Fruit fly (Drosophila melanogaster) whole organism, embryonic: ENCODE data around the gene CG6106.
A peak's percentile ranks its signal among the peaks of the same experiment; 100 is the strongest.

Experiments used
- Adf1 ChIP-seq: fragments of 200-800 bp; sonication (Bioruptor generic); IDR thresholded peaks from 2 replicates; pipeline ENCODE4 v1.3.6; 2022; ENCODE audit warnings: missing biosample characterization, missing genetic modification characterization
- Antp ChIP-seq: fragments of 200-800 bp; sonication (Bioruptor generic); optimal IDR thresholded peaks from 3 replicates; lab custom pipeline; 2016; ENCODE audit warnings: missing biosample characterization, missing genetic modification characterization
- B-H2 ChIP-seq: fragments of 200-800 bp; sonication (Bioruptor generic); optimal IDR thresholded peaks from 2 replicates; lab custom pipeline; 2018; ENCODE audit warnings: missing biosample characterization, mild to moderate bottlenecking, missing genetic modification characterization
- CG10654 ChIP-seq: fragments of 200-800 bp; sonication (Bioruptor generic); optimal IDR thresholded peaks from 2 replicates; lab custom pipeline; 2016; ENCODE audit warnings: missing biosample characterization, missing genetic modification characterization
- CG11695 ChIP-seq: fragments of 200-800 bp; sonication (Bioruptor generic); IDR thresholded peaks from 3 replicates; pipeline ENCODE4 v1.3.6; 2022; ENCODE audit warnings: missing biosample characterization, missing genetic modification characterization
- CG13287 ChIP-seq: fragments of 200-800 bp; sonication (Bioruptor generic); IDR thresholded peaks from 2 replicates; pipeline ENCODE4 v1.3.6; 2022; ENCODE audit warnings: missing biosample characterization, missing genetic modification characterization; ENCODE audit not compliant: partially characterized antibody
- CG14710 ChIP-seq: fragments of 200-800 bp; sonication (Bioruptor generic); optimal IDR thresholded peaks from 3 replicates; lab custom pipeline; 2019; ENCODE audit warnings: missing biosample characterization, mild to moderate bottlenecking, missing genetic modification characterization, moderate library complexity
- CG14965 ChIP-seq: fragments of 200-800 bp; sonication (Bioruptor generic); optimal IDR thresholded peaks from 2 replicates; lab custom pipeline; 2016; ENCODE audit warnings: missing biosample characterization, missing genetic modification characterization, borderline replicate concordance
- CG15269 ChIP-seq: fragments of 200-800 bp; sonication (Bioruptor generic); optimal IDR thresholded peaks from 2 replicates; lab custom pipeline; 2018; ENCODE audit warnings: missing biosample characterization, mild to moderate bottlenecking, missing genetic modification characterization, moderate library complexity
- CG17186 ChIP-seq: fragments of 200-800 bp; sonication (Bioruptor generic); optimal IDR thresholded peaks from 3 replicates; lab custom pipeline; 2017; ENCODE audit warnings: missing biosample characterization, missing genetic modification reagents, missing genetic modification characterization
- CG18262 ChIP-seq: fragments of 200-800 bp; optimal IDR thresholded peaks from 3 replicates; lab custom pipeline; 2019; ENCODE audit warnings: missing biosample characterization, mild to moderate bottlenecking, missing genetic modification characterization, moderate library complexity
- CG1832 ChIP-seq: fragments of 200-800 bp; sonication (Bioruptor generic); optimal IDR thresholded peaks from 2 replicates; lab custom pipeline; 2017; ENCODE audit warnings: missing biosample characterization, mild to moderate bottlenecking, missing genetic modification characterization, inconsistent platforms
- CG3995 ChIP-seq: fragments of 200-800 bp; sonication (Bioruptor generic); optimal IDR thresholded peaks from 3 replicates; lab custom pipeline; 2016; ENCODE audit warnings: missing biosample characterization, missing genetic modification characterization
- CG6683 ChIP-seq: fragments of 200-800 bp; sonication (Bioruptor generic); optimal IDR thresholded peaks from 2 replicates; lab custom pipeline; 2017; ENCODE audit warnings: missing biosample characterization, mild to moderate bottlenecking, missing genetic modification characterization, missing genetic modification reagents
- CG7372 ChIP-seq: fragments of 200-800 bp; sonication (Bioruptor generic); IDR thresholded peaks from 2 replicates; pipeline ENCODE4 v1.3.6; 2022; ENCODE audit warnings: missing biosample characterization, missing genetic modification characterization
- CG7839 ChIP-seq: fragments of 200-800 bp; sonication (Bioruptor generic); optimal IDR thresholded peaks from 3 replicates; lab custom pipeline; 2018; ENCODE audit warnings: missing biosample characterization, mild to moderate bottlenecking, missing genetic modification characterization, moderate library complexity
- D19B ChIP-seq: fragments of 200-800 bp; sonication (Bioruptor generic); optimal IDR thresholded peaks from 2 replicates; lab custom pipeline; 2017; ENCODE audit warnings: missing biosample characterization, mild to moderate bottlenecking, missing genetic modification characterization
- Dek ChIP-seq: fragments of 200-800 bp; sonication (Bioruptor generic); optimal IDR thresholded peaks from 3 replicates; lab custom pipeline; 2019; ENCODE audit warnings: missing biosample characterization, mild to moderate bottlenecking, missing genetic modification characterization, moderate library complexity
- Dfd ChIP-seq, 2 experiments: fragments of >200 bp; optimal IDR thresholded peaks; 2 replicates each; lab custom pipeline; 2017; ENCODE audit warnings: missing biosample characterization in 2 of 2, missing genetic modification characterization in 2 of 2
- Doc2 ChIP-seq: fragments of 200-800 bp; sonication (Bioruptor generic); IDR thresholded peaks from 2 replicates; pipeline ENCODE4 v1.3.6; 2022; ENCODE audit warnings: missing biosample characterization, missing genetic modification characterization
- Eip74EF ChIP-seq, 2 experiments: fragments of 200-800 bp in 1 of 2; fragments of >200 bp in 1 of 2; sonication (Bioruptor generic) in 1 of 2; optimal IDR thresholded peaks; 2 replicates each; lab custom pipeline; 2017 to 2019; ENCODE audit warnings: missing biosample characterization in 2 of 2, missing genetic modification characterization in 2 of 2, mild to moderate bottlenecking in 1 of 2, moderate library complexity in 1 of 2
- HmgZ ChIP-seq: fragments of 200-800 bp; sonication (Bioruptor generic); optimal IDR thresholded peaks from 2 replicates; lab custom pipeline; 2018; ENCODE audit warnings: missing biosample characterization, mild to moderate bottlenecking, missing genetic modification characterization
- Hr3 ChIP-seq: fragments of 200-800 bp; sonication (Bioruptor generic); optimal IDR thresholded peaks from 3 replicates; lab custom pipeline; 2016; ENCODE audit warnings: missing biosample characterization, missing genetic modification characterization
- Hr78 ChIP-seq, 2 experiments: fragments of 200-800 bp in 1 of 2; fragments of >200 bp in 1 of 2; sonication (Bioruptor generic) in 1 of 2; optimal IDR thresholded peaks; 2 replicates each; lab custom pipeline; 2017 to 2019; ENCODE audit warnings: missing biosample characterization in 2 of 2, missing genetic modification characterization in 2 of 2, mild to moderate bottlenecking in 1 of 2, moderate library complexity in 1 of 2
- Nf-YC ChIP-seq: fragments of 200-800 bp; optimal IDR thresholded peaks from 3 replicates; lab custom pipeline; 2019; ENCODE audit warnings: missing biosample characterization, mild to moderate bottlenecking, missing genetic modification characterization, moderate library complexity
- Pdp1 ChIP-seq, 2 experiments: fragments of 200-800 bp; sonication (Bioruptor generic); optimal IDR thresholded peaks; 3 replicates each; lab custom pipeline; 2016; ENCODE audit warnings: missing biosample characterization in 2 of 2, missing genetic modification characterization in 2 of 2, mild to moderate bottlenecking in 1 of 2, moderate library complexity in 1 of 2
- Poxn ChIP-seq: fragments of 200-800 bp; sonication (Bioruptor generic); IDR thresholded peaks from 2 replicates; pipeline ENCODE4 v1.3.6; 2022; ENCODE audit warnings: missing biosample characterization, missing genetic modification characterization
- Ravus ChIP-seq: fragments of 200-800 bp; sonication (Bioruptor generic); IDR thresholded peaks from 2 replicates; pipeline ENCODE4 v1.3.6; 2022; ENCODE audit warnings: missing biosample characterization, missing genetic modification characterization
- Side ChIP-seq: fragments of 200-800 bp; sonication (Bioruptor generic); optimal IDR thresholded peaks from 2 replicates; lab custom pipeline; 2016; ENCODE audit warnings: missing biosample characterization, missing genetic modification characterization
- Sin3A ChIP-seq: fragments of >200 bp; optimal IDR thresholded peaks from 2 replicates; lab custom pipeline; 2018
- Sox102F ChIP-seq: fragments of 200-800 bp; sonication (Bioruptor generic); optimal IDR thresholded peaks from 2 replicates; lab custom pipeline; 2018; ENCODE audit warnings: missing biosample characterization, mild to moderate bottlenecking, missing genetic modification characterization, moderate library complexity
- Spps ChIP-seq: fragments of 200-800 bp; sonication (Bioruptor generic); optimal IDR thresholded peaks from 2 replicates; lab custom pipeline; 2018; ENCODE audit warnings: missing biosample characterization, mild to moderate bottlenecking, missing genetic modification characterization
- Usf ChIP-seq: fragments of 200-800 bp; sonication (Bioruptor generic); optimal IDR thresholded peaks from 2 replicates; lab custom pipeline; 2017; ENCODE audit warnings: missing genotype, missing biosample characterization, missing genetic modification characterization
- Vsx1 ChIP-seq: fragments of 200-800 bp; sonication (Bioruptor generic); optimal IDR thresholded peaks from 2 replicates; lab custom pipeline; 2017; ENCODE audit warnings: missing biosample characterization, mild to moderate bottlenecking, missing genetic modification characterization, missing genetic modification reagents
- al ChIP-seq: fragments of 200-800 bp; sonication (Bioruptor generic); IDR thresholded peaks from 2 replicates; pipeline ENCODE4 v1.3.6; 2022; ENCODE audit warnings: missing biosample characterization, missing genetic modification characterization
- ara ChIP-seq: fragments of 200-800 bp; sonication (Bioruptor generic); IDR thresholded peaks from 2 replicates; pipeline ENCODE4 v1.3.6; 2022; ENCODE audit warnings: missing biosample characterization, missing genetic modification characterization
- bigmax ChIP-seq: fragments of 200-800 bp; sonication (Bioruptor generic); optimal IDR thresholded peaks from 2 replicates; lab custom pipeline; 2018; ENCODE audit warnings: missing biosample characterization, mild to moderate bottlenecking, missing genetic modification characterization
- bowl ChIP-seq: fragments of 200-800 bp; sonication (Bioruptor generic); IDR thresholded peaks from 2 replicates; pipeline ENCODE4 v1.3.6; 2022; ENCODE audit warnings: missing biosample characterization, missing genetic modification characterization
- btn ChIP-seq: fragments of 200-800 bp; sonication (Bioruptor generic); optimal IDR thresholded peaks from 2 replicates; lab custom pipeline; 2016; ENCODE audit warnings: missing biosample characterization, missing genetic modification characterization
- chif ChIP-seq, 2 experiments: fragments of 200-800 bp; sonication (Bioruptor generic); optimal IDR thresholded peaks; 3 replicates each; lab custom pipeline; 2016; ENCODE audit warnings: missing biosample characterization in 2 of 2, missing genetic modification characterization in 2 of 2
- gcm2 ChIP-seq: fragments of 200-800 bp; sonication (Bioruptor generic); optimal IDR thresholded peaks from 2 replicates; lab custom pipeline; 2016; ENCODE audit warnings: missing biosample characterization, missing genetic modification characterization
- mam ChIP-seq: fragments of 200-800 bp; sonication (Bioruptor generic); optimal IDR thresholded peaks from 3 replicates; lab custom pipeline; 2016; ENCODE audit warnings: missing biosample characterization, missing genetic modification characterization
- pfk ChIP-seq: fragments of 200-800 bp; sonication (Bioruptor generic); optimal IDR thresholded peaks from 2 replicates; lab custom pipeline; 2018; ENCODE audit warnings: missing biosample characterization, mild to moderate bottlenecking, missing genetic modification characterization, moderate library complexity
- pnt ChIP-seq: fragments of 200-800 bp; sonication (Bioruptor generic); optimal IDR thresholded peaks from 3 replicates; lab custom pipeline; 2016; ENCODE audit warnings: missing biosample characterization, missing genetic modification characterization
- pros ChIP-seq: fragments of 200-800 bp; sonication (Bioruptor generic); optimal IDR thresholded peaks from 3 replicates; lab custom pipeline; 2019; ENCODE audit warnings: missing biosample characterization, mild to moderate bottlenecking, missing genetic modification characterization, moderate library complexity
- ro ChIP-seq: fragments of 200-800 bp; sonication (Bioruptor generic); IDR thresholded peaks from 2 replicates; pipeline ENCODE4 v1.3.6; 2022; ENCODE audit warnings: missing biosample characterization, missing genetic modification characterization
- tio ChIP-seq: fragments of 200-800 bp; sonication (Bioruptor generic); optimal IDR thresholded peaks from 2 replicates; lab custom pipeline; 2017; ENCODE audit warnings: missing biosample characterization, missing genetic modification characterization, inconsistent platforms
- ttk ChIP-seq: fragments of 200-800 bp; sonication (Bioruptor generic); IDR thresholded peaks from 2 replicates; pipeline ENCODE4 v2.1.2; 2022; ENCODE audit warnings: missing biosample characterization, missing genetic modification characterization
- unpg ChIP-seq: fragments of 200-800 bp; sonication (Bioruptor generic); optimal IDR thresholded peaks from 3 replicates; lab custom pipeline; 2018; ENCODE audit warnings: missing biosample characterization, mild to moderate bottlenecking, missing genetic modification characterization, moderate library complexity
- vfl ChIP-seq: fragments of 200-800 bp; sonication (Bioruptor generic); optimal IDR thresholded peaks from 2 replicates; lab custom pipeline; 2016; ENCODE audit warnings: missing biosample characterization, missing genetic modification characterization
- wor ChIP-seq: fragments of 200-800 bp; sonication (Bioruptor generic); IDR thresholded peaks from 2 replicates; pipeline ENCODE4 v1.3.6; 2022; ENCODE audit warnings: missing biosample characterization, missing genetic modification characterization
- zf30C ChIP-seq: fragments of 200-800 bp; sonication (Bioruptor generic); optimal IDR thresholded peaks from 3 replicates; lab custom pipeline; 2018; ENCODE audit warnings: missing biosample characterization, mild to moderate bottlenecking, missing genetic modification characterization

CG6106 gene

dm6 chrX:18407394-18407721 lies 48.7 kb downstream of the CG6106 start (continued):
- TF ChIP-seq zf30C (no peak), CG14710 (tag; lab: Kevin White, UChicago) (no peak), Dfd (GFP tag; optimal IDR thresholded peaks at IDR 0.05; lab: Kevin White, UChicago) (no peak), CG13287 (GFP tag; lab: Robert Waterston, UW) (no peak), CG7839 (tag; lab: Kevin White, UChicago) (peak; percentile 49), unpg (peak; percentile 58), bowl (GFP tag; lab: Robert Waterston, UW) (no peak), CG11695 (no peak), btn (GFP tag; lab: Kevin White, UChicago) (no peak), Sin3A (lab: Kevin White, UChicago) (no peak), D19B (GFP tag; lab: Kevin White, UChicago) (no peak), Usf (GFP tag; lab: Kevin White, UChicago) (no peak), bigmax (no peak), vfl (no peak), CG14965 (GFP tag; lab: Kevin White, UChicago) (no peak), pros (GFP tag; lab: Kevin White, UChicago) (no peak), pnt (GFP tag; lab: Kevin White, UChicago) (no peak), Doc2 (no peak), CG3995 (GFP tag; lab: Kevin White, UChicago) (no peak), chif (GFP tag; optimal IDR thresholded peaks at IDR 0.05; lab: Kevin White, UChicago) (no peak), al (GFP tag; lab: Robert Waterston, UW) (no peak), CG18262 (tag; lab: Kevin White, UChicago) (no peak), gcm2 (GFP tag; lab: Kevin White, UChicago) (no peak), ro (no peak), CG10654 (GFP tag; lab: Kevin White, UChicago) (no peak), CG1832 (GFP tag; lab: Kevin White, UChicago) (no peak), Antp (GFP tag; lab: Kevin White, UChicago) (no peak), ara (no peak), Vsx1 (no peak), Spps (no peak), Pdp1 (GFP tag; optimal IDR thresholded peaks at IDR 0.05; lab: Kevin White, UChicago) (peak in 1 of 2 experiments; percentile 31), CG15269 (peak; percentile 46), mam (peak; percentile 12), Hr3 (no peak), ttk (no peak), CG17186 (GFP tag; lab: Kevin White, UChicago) (no peak), Adf1 (GFP tag; lab: Robert Waterston, UW) (no peak), CG6683 (GFP tag; lab: Kevin White, UChicago) (no peak), tio (no peak), Nf-YC (tag; lab: Kevin White, UChicago) (no peak), Sox102F (peak; percentile 48), Ravus (no peak), B-H2 (GFP tag; lab: Kevin White, UChicago) (no peak), Eip74EF (GFP tag; optimal IDR thresholded peaks at IDR 0.05; lab: Kevin White, UChicago) (no peak), Side (no peak), Dek (tag; lab: Kevin White, UChicago) (no peak), Hr78 (GFP tag; optimal IDR thresholded peaks at IDR 0.05; lab: Kevin White, UChicago) (no peak), HmgZ (tag; lab: Kevin White, UChicago) (peak; percentile 5), CG7372 (GFP tag; lab: Robert Waterston, UW) (no peak), Poxn (GFP tag; lab: Robert Waterston, UW) (no peak), pfk (GFP tag; lab: Kevin White, UChicago) (no peak), wor (GFP tag; lab: Robert Waterston, UW) (no peak)
